Worm (Caenorhabditis elegans) whole organism, early embryonic: ENCODE measurements around the gene Y43F8C.3.

Experiments used
- B0310.2 ChIP-seq: sonication (generic microtip); optimal IDR thresholded peaks from 2 replicates; lab custom pipeline; 2016; ENCODE audit warnings: mild to moderate bottlenecking, missing genetic modification characterization, missing compliant biosample characterization
- F13C5.2 ChIP-seq: sonication (generic microtip); optimal IDR thresholded peaks from 2 replicates; lab custom pipeline; 2017; ENCODE audit warnings: mild to moderate bottlenecking, missing genetic modification characterization, inconsistent platforms, missing compliant biosample characterization
- aly-1 ChIP-seq: sonication (generic microtip); optimal IDR thresholded peaks from 2 replicates; lab custom pipeline; 2016; ENCODE audit warnings: missing genetic modification characterization, missing compliant biosample characterization
- ama-1 ChIP-seq: fragments of 150-350 bp; optimal IDR thresholded peaks from 2 replicates; lab custom pipeline; 2014
- ceh-13 ChIP-seq: fragments of 200-800 bp; sonication (Bioruptor generic); optimal IDR thresholded peaks from 2 replicates; lab custom pipeline; 2018; ENCODE audit warnings: mild to moderate bottlenecking, missing genetic modification characterization, missing compliant biosample characterization
- ceh-36 ChIP-seq: sonication (generic microtip); optimal IDR thresholded peaks from 2 replicates; lab custom pipeline; 2016; ENCODE audit warnings: missing genetic modification characterization, inconsistent platforms, missing compliant biosample characterization
- ets-7 ChIP-seq: sonication (generic microtip); optimal IDR thresholded peaks from 2 replicates; lab custom pipeline; 2016; ENCODE audit warnings: missing genotype, missing genetic modification characterization, missing compliant biosample characterization
- flt-1 ChIP-seq: fragments of 200-800 bp; sonication (Bioruptor generic); IDR thresholded peaks from 2 replicates; pipeline ENCODE4 v1.3.6; 2022; ENCODE audit warnings: missing genetic modification characterization, missing compliant biosample characterization
- hmbx-1 ChIP-seq: sonication (generic microtip); optimal IDR thresholded peaks from 2 replicates; lab custom pipeline; 2016; ENCODE audit warnings: mild to moderate bottlenecking, missing genetic modification characterization, missing compliant biosample characterization
- hmg-4 ChIP-seq: fragments of 200-800 bp; sonication (Bioruptor generic); optimal IDR thresholded peaks from 2 replicates; lab custom pipeline; 2018; ENCODE audit warnings: mild to moderate bottlenecking, missing genetic modification characterization, missing compliant biosample characterization
- hnd-1 ChIP-seq: sonication (generic microtip); optimal IDR thresholded peaks from 2 replicates; lab custom pipeline; 2016; ENCODE audit warnings: missing genetic modification characterization, missing compliant biosample characterization
- pes-1 ChIP-seq: fragments of 200-800 bp; sonication (Bioruptor generic); IDR thresholded peaks from 2 replicates; pipeline ENCODE4 v1.3.6; 2022; ENCODE audit warnings: missing genetic modification reagents, missing genetic modification characterization, missing compliant biosample characterization
- scrt-1 ChIP-seq: fragments of 200-800 bp; sonication (Bioruptor generic); IDR thresholded peaks from 2 replicates; pipeline ENCODE4 v1.3.6; 2022; ENCODE audit warnings: missing genetic modification characterization, missing compliant biosample characterization
- sea-1 ChIP-seq: fragments of 200-800 bp; sonication (Bioruptor generic); conservative IDR thresholded peaks from 2 replicates; pipeline ENCODE4 v1.3.6; 2022; ENCODE audit warnings: missing genetic modification characterization, missing compliant biosample characterization
- tbx-11 ChIP-seq: fragments of 200-800 bp; sonication (Bioruptor generic); IDR thresholded peaks from 2 replicates; pipeline ENCODE4 v1.3.6; 2022; ENCODE audit warnings: missing genetic modification characterization, missing compliant biosample characterization
- tbx-37 ChIP-seq: fragments of 200-800 bp; sonication (Bioruptor generic); conservative IDR thresholded peaks from 2 replicates; pipeline ENCODE4 v1.3.6; 2022; ENCODE audit warnings: missing genetic modification reagents, missing genetic modification characterization, missing compliant biosample characterization
- tra-4 ChIP-seq: sonication (generic microtip); optimal IDR thresholded peaks from 2 replicates; lab custom pipeline; 2017; ENCODE audit warnings: missing genetic modification characterization, missing compliant biosample characterization

Y43F8C.3 gene

ce11 chrV:19634197-19634596 lies 11.8 kb upstream of the Y43F8C.3 start:
- TF ChIP-seq ceh-13 (GFP tag; lab: Kevin White, UChicago) (no peak), tbx-37 (0 out of 2 replicates have a peak, but pooled peaks have one; percentile 8)

DNA sequence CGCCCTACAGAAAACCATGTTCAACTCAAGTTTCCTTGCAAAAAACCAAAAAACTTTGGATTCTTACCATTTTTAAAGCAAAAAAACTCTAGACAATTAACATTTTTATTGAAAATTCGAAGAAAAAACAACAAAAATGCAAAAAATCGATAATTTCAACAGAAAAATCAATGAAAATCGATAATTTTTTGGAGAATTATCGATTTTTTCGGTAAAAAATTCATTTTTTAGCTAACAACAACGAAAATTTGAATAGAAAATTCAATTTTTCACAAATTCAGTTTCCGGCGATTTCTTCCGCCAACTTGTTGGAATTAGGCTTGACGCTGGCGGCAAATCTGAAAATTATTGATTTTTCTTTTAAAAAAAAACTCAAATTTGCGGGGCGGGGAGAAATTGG lies 10.5 kb upstream of the Y43F8C.3 start:
- TF ChIP-seq sea-1 (no peak), hnd-1 (no peak), F13C5.2 (tag; lab: Kevin White, UChicago) (no peak), B0310.2 (tag; lab: Kevin White, UChicago) (no peak), aly-1 (tag; lab: Kevin White, UChicago) (no peak), ceh-13 (GFP tag; lab: Kevin White, UChicago) (no peak)

DNA sequence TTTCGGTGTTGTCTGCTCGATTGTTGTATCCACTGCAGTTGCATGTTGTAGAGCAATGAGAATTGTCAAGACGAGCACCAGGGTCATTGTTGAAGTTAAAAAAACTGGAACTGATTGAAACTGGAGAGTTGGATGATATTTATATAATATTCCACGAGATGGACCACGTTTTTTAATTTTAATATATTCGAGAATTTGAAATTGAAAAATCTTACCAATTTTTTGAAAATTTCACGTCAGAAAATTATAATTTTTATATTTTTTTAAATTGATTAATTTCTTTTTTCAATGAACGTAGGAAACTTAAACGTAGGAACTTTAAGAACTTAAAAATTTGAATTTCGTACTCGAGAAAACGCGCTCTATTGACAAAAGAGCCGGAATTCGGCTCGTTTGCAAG lies 10.1 kb upstream of the Y43F8C.3 start, which contains the start of gene Y43F8C.5:
Gene Y43F8C.5, minus strand, starts transcription at position 101 of the 400 bp plus-strand sequence.
- no peak for TF ChIP-seq ceh-13 (GFP tag; lab: Kevin White, UChicago)

DNA sequence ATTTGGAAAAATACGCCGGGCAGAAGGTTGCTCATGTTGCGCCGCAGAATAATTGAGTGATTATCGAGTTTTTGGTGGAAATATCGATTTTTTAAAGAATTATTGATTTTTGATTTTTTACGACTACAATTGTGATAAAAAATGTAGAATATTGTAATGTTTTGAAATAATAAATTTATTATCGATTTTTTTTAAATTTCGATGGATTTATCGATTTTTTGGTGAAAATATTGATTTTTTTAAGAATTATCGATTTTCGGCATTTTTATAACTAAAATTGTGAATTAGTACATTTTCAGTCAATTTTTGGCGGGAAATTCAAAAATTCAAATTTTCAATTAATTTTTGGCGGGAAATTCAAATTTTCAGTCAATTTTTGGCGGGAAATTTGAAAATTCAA lies 8.1 kb upstream of the Y43F8C.3 start:
- TF ChIP-seq tra-4 (no peak), F13C5.2 (tag; lab: Kevin White, UChicago) (no peak), flt-1 (no peak), hmg-4 (GFP tag; lab: Kevin White, UChicago) (no peak), tbx-37 (no peak), tbx-11 (GFP tag; lab: Robert Waterston, UW) (no peak), sea-1 (no peak), aly-1 (tag; lab: Kevin White, UChicago) (no peak), ets-7 (no peak), scrt-1 (no peak), hnd-1 (no peak), ceh-13 (GFP tag; lab: Kevin White, UChicago) (no peak), pes-1 (GFP tag; lab: Robert Waterston, UW) (no peak), hmbx-1 (no peak), B0310.2 (tag; lab: Kevin White, UChicago) (no peak), ama-1 (lab: Kevin White, UChicago) (no peak), ceh-36 (tag; lab: Kevin White, UChicago) (no peak)

DNA sequence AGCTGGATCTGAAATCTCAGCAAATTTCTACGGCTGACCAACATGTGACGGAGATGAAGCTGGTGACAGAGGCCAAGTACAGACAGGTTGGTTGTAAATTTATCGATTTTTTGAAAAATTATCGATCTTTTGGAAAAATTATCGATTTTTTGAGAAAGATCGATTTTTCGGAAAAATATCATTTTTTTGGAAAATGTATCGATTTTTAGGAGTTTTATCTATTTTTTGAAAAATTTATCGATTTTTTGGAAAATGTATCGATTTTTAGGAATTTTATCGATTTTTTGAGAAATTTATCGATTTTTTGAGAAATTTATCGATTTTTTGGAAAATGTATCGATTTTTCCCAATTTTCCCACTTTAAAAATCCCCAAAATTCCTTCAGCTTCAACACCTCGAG lies 7.5 kb upstream of the Y43F8C.3 start:
- TF ChIP-seq aly-1 (tag; lab: Kevin White, UChicago) (no peak), ama-1 (lab: Kevin White, UChicago) (no peak)

DNA sequence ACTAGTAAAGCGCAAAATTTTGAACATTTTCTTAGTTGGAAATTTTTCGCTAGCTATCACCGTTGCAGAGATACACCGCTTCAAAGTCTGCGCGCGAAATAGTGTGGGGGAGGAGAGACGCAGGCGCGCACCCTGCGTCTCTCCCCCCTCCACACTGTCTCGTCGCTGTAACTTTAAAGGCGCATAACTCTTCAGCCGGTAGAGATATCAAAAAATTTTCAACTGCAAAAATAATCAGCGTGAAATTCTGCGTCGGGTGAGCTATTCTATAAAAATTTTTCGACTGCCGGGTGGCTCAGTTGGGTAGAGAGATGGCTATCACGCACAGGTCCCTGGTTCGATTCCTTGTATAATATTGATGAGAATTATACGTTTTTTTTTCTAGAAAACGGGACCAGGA lies 7.1 kb upstream of the Y43F8C.3 start:
- TF ChIP-seq hmg-4 (GFP tag; lab: Kevin White, UChicago) (peak; percentile 37), pes-1 (GFP tag; lab: Robert Waterston, UW) (peak; percentile 53), hmbx-1 (no peak)

- TF ChIP-seq ceh-36 (tag; lab: Kevin White, UChicago): no peak
- TF ChIP-seq hmg-4 (GFP tag; lab: Kevin White, UChicago): no peak
- no peak for TF ChIP-seq F13C5.2 (tag; lab: Kevin White, UChicago)
- no peak for TF ChIP-seq ets-7
- no peak for TF ChIP-seq ama-1 (lab: Kevin White, UChicago)
- no peak for TF ChIP-seq flt-1
- TF ChIP-seq ceh-13 (GFP tag; lab: Kevin White, UChicago): no peak
- no peak for TF ChIP-seq B0310.2 (tag; lab: Kevin White, UChicago)
- TF ChIP-seq hnd-1: no peak
- TF ChIP-seq tbx-37: no peak
- no peak for TF ChIP-seq hmbx-1
- TF ChIP-seq pes-1 (GFP tag; lab: Robert Waterston, UW): no peak
- TF ChIP-seq tbx-11 (GFP tag; lab: Robert Waterston, UW): no peak
- TF ChIP-seq tra-4: no peak
Measured at ce11 chrV:19625719-19626118, 3.3 kb upstream of the Y43F8C.3 start.

DNA sequence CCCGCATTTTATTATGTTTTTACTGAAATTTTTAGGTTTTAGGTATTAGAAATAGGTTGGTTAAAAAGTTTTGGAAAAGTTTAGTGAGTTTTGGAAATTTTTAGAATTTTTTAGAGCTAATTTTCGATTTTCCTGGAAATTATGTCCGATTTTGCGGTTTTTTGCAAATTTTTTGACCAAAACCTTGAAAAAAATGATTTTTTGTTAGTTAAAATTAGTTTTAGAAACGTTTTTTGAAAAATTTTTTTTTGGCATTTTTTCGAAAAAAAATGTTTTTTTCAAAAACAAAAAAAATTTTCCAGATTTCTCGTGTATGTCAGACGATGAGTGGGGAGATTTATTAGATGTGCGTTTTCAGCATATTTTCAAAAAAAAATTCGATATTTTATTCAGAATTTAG lies 2.3 kb upstream of the Y43F8C.3 start, which contains the start of gene dyf-19:
Gene dyf-19, plus strand, starts transcription at position 301 of the 400 bp plus-strand sequence.
- no peak for TF ChIP-seq sea-1
- TF ChIP-seq ceh-36 (tag; lab: Kevin White, UChicago): no peak
- TF ChIP-seq F13C5.2 (tag; lab: Kevin White, UChicago): no peak
- no peak for TF ChIP-seq hmbx-1
- no peak for TF ChIP-seq pes-1 (GFP tag; lab: Robert Waterston, UW)
- no peak for TF ChIP-seq hmg-4 (GFP tag; lab: Kevin White, UChicago)
- no peak for TF ChIP-seq ama-1 (lab: Kevin White, UChicago)
- no peak for TF ChIP-seq ceh-13 (GFP tag; lab: Kevin White, UChicago)
- TF ChIP-seq flt-1: no peak
- TF ChIP-seq hnd-1: no peak
- no peak for TF ChIP-seq tbx-37
- TF ChIP-seq tbx-11 (GFP tag; lab: Robert Waterston, UW): no peak
- TF ChIP-seq B0310.2 (tag; lab: Kevin White, UChicago): no peak
- no peak for TF ChIP-seq ets-7
- TF ChIP-seq aly-1 (tag; lab: Kevin White, UChicago): no peak
- no peak for TF ChIP-seq scrt-1
- TF ChIP-seq tra-4: no peak

DNA sequence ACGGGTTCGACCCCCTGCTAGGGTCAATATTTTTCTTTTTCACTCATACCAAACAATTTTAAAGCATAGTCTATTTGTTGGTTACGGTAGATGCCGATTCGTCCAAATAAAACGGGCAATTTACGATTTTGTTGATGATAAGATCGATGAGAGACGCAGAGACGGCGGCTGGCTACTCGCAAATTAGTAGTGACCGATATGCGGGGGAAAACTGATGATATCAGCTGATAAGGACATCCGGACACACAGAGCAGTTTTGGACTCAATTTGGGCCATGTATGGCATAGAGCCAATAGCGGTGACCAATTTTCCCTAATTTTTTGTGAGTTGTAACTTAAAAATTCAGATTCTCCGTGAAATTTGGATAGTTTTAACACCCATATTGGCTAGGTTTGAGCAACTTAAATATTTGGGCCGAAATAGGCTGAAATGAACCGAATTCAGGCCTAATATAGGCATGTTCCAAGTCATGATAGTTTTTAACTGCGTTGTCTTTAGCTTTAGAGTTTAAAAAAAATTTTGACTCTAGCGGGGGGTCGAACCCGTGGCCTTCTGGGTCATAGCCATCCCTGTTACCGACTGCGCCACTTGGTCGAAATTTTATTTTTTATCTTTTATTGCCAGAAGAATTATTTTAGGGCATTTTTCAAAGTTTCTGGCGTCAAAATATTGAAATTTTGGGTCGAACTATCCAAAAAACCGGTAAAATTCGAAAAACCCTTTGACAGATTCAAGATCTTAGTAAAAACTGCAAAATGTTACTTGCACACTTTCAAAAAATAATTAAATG lies 1.3 kb upstream of the Y43F8C.3 start:
- TF ChIP-seq B0310.2 (tag; lab: Kevin White, UChicago) (no peak), ceh-36 (tag; lab: Kevin White, UChicago) (no peak), pes-1 (GFP tag; lab: Robert Waterston, UW) (no peak), ama-1 (lab: Kevin White, UChicago) (no peak), tbx-37 (no peak), tbx-11 (GFP tag; lab: Robert Waterston, UW) (no peak), tra-4 (no peak), hmbx-1 (no peak), scrt-1 (no peak), flt-1 (no peak), sea-1 (no peak), hnd-1 (no peak), ets-7 (no peak)
